Fruit fly (Drosophila melanogaster) whole organism, embryonic: ENCODE measurements around the gene CG34163.

Experiments used
- Asciz ChIP-seq: fragments of 200-800 bp; sonication (Bioruptor generic); optimal IDR thresholded peaks from 2 replicates; lab custom pipeline; 2017; ENCODE audit warnings: missing biosample characterization, mild to moderate bottlenecking, missing genetic modification characterization, missing genetic modification reagents
- Awh ChIP-seq: fragments of 200-800 bp; sonication (Bioruptor generic); IDR thresholded peaks from 2 replicates; pipeline ENCODE4, ENCODE4 v1.3.6; 2022; ENCODE audit warnings: missing biosample characterization, missing genetic modification characterization
- Bgb ChIP-seq: fragments of 200-800 bp; sonication (Bioruptor generic); IDR thresholded peaks from 2 replicates; pipeline ENCODE4 v1.3.6; 2022; ENCODE audit warnings: missing biosample characterization, missing genetic modification characterization; ENCODE audit not compliant: partially characterized antibody
- CG10959 ChIP-seq: fragments of 200-800 bp; sonication (Bioruptor generic); IDR thresholded peaks from 2 replicates; pipeline ENCODE4 v1.3.6; 2022; ENCODE audit warnings: missing biosample characterization, missing genetic modification characterization
- CG14441 ChIP-seq: fragments of 200-800 bp; sonication (Bioruptor generic); IDR thresholded peaks from 2 replicates; pipeline ENCODE4 v1.3.6; 2022; ENCODE audit warnings: missing biosample characterization, missing genetic modification characterization
- CG14667 ChIP-seq: fragments of 200-800 bp; sonication (Bioruptor generic); IDR thresholded peaks from 2 replicates; pipeline ENCODE4 v1.3.6; 2022; ENCODE audit warnings: missing biosample characterization, missing genetic modification characterization
- CG1602 ChIP-seq: fragments of 200-800 bp; sonication (Bioruptor generic); optimal IDR thresholded peaks from 3 replicates; lab custom pipeline; 2016; ENCODE audit warnings: missing biosample characterization, missing genetic modification characterization
- CG16863 ChIP-seq: fragments of 200-800 bp; sonication (Bioruptor generic); optimal IDR thresholded peaks from 3 replicates; lab custom pipeline; 2016; ENCODE audit warnings: missing biosample characterization, missing genetic modification characterization
- CG17361 ChIP-seq: fragments of 200-800 bp; sonication (Bioruptor generic); IDR thresholded peaks from 3 replicates; pipeline ENCODE4 v1.3.6; 2022; ENCODE audit warnings: missing biosample characterization, missing genetic modification characterization
- CG17568 ChIP-seq: fragments of 200-800 bp; sonication (Bioruptor generic); optimal IDR thresholded peaks from 2 replicates; lab custom pipeline; 2018; ENCODE audit warnings: missing biosample characterization, mild to moderate bottlenecking, missing genetic modification characterization, moderate library complexity
- CG3065 ChIP-seq: fragments of 200-800 bp; sonication (Bioruptor generic); optimal IDR thresholded peaks from 2 replicates; lab custom pipeline; 2016; ENCODE audit warnings: missing biosample characterization, missing genetic modification characterization
- CG32772 ChIP-seq: fragments of 200-800 bp; sonication (Bioruptor generic); IDR thresholded peaks from 2 replicates; pipeline ENCODE4 v1.3.6; 2022; ENCODE audit warnings: missing biosample characterization, missing genetic modification characterization
- CG4707 ChIP-seq: fragments of 200-800 bp; sonication (Bioruptor generic); optimal IDR thresholded peaks from 2 replicates; lab custom pipeline; 2018; ENCODE audit warnings: missing biosample characterization, mild to moderate bottlenecking, missing genetic modification characterization, moderate library complexity
- CG4820 ChIP-seq: fragments of 200-800 bp; sonication (Bioruptor generic); optimal IDR thresholded peaks from 3 replicates; lab custom pipeline; 2016; ENCODE audit warnings: missing biosample characterization, missing genetic modification characterization
- CG6854 ChIP-seq: fragments of 200-800 bp; sonication (Bioruptor generic); optimal IDR thresholded peaks from 3 replicates; lab custom pipeline; 2017; ENCODE audit warnings: missing biosample characterization, mild to moderate bottlenecking, missing genetic modification characterization
- CG7271 ChIP-seq: fragments of 200-800 bp; sonication (Bioruptor generic); optimal IDR thresholded peaks from 2 replicates; lab custom pipeline; 2018; ENCODE audit warnings: missing biosample characterization, mild to moderate bottlenecking, missing genetic modification characterization, moderate library complexity
- CG7556 ChIP-seq: fragments of 200-800 bp; sonication (Bioruptor generic); optimal IDR thresholded peaks from 2 replicates; lab custom pipeline; 2017; ENCODE audit warnings: missing biosample characterization, mild to moderate bottlenecking, missing genetic modification characterization
- CG8924 ChIP-seq: fragments of 200-800 bp; optimal IDR thresholded peaks from 3 replicates; lab custom pipeline; 2019; ENCODE audit warnings: missing biosample characterization, mild to moderate bottlenecking, missing genetic modification characterization, moderate library complexity
- CG9797 ChIP-seq: fragments of 200-800 bp; sonication (Bioruptor generic); optimal IDR thresholded peaks from 3 replicates; lab custom pipeline; 2018; ENCODE audit warnings: missing biosample characterization, mild to moderate bottlenecking, missing genetic modification characterization
- Dref ChIP-seq: fragments of 200-800 bp; sonication (Bioruptor generic); IDR thresholded peaks from 2 replicates; pipeline ENCODE4 v1.3.6; 2022; ENCODE audit warnings: missing biosample characterization, missing genetic modification characterization
- ERR ChIP-seq: fragments of 200-800 bp; sonication (Bioruptor generic); optimal IDR thresholded peaks from 2 replicates; lab custom pipeline; 2016; ENCODE audit warnings: missing biosample characterization, missing genetic modification characterization
- Fer1 ChIP-seq: fragments of 200-800 bp; sonication (Bioruptor generic); optimal IDR thresholded peaks from 2 replicates; lab custom pipeline; 2017; ENCODE audit warnings: missing biosample characterization, mild to moderate bottlenecking, missing genetic modification characterization
- HHEX ChIP-seq: fragments of 200-800 bp; sonication (Bioruptor generic); optimal IDR thresholded peaks from 3 replicates; lab custom pipeline; 2017; ENCODE audit warnings: missing biosample characterization, mild to moderate bottlenecking, missing genetic modification characterization, missing genetic modification reagents
- HmgD ChIP-seq: fragments of 200-800 bp; sonication (Bioruptor generic); optimal IDR thresholded peaks from 3 replicates; lab custom pipeline; 2016; ENCODE audit warnings: missing biosample characterization, missing genetic modification characterization
- Hmx ChIP-seq: fragments of 200-800 bp; sonication (Bioruptor generic); optimal IDR thresholded peaks from 2 replicates; lab custom pipeline; 2016; ENCODE audit warnings: missing biosample characterization, missing genetic modification characterization
- Max ChIP-seq: fragments of 200-800 bp; sonication (Bioruptor generic); optimal IDR thresholded peaks from 2 replicates; lab custom pipeline; 2016; ENCODE audit warnings: missing biosample characterization, mild to moderate bottlenecking, missing genetic modification characterization
- NC2α ChIP-seq: fragments of 200-800 bp; sonication (Bioruptor generic); optimal IDR thresholded peaks from 2 replicates; lab custom pipeline; 2016; ENCODE audit warnings: missing biosample characterization, missing genetic modification characterization
- Scr ChIP-seq: fragments of 200-800 bp; sonication (Bioruptor generic); IDR thresholded peaks from 2 replicates; pipeline ENCODE4 v1.3.6; 2022; ENCODE audit warnings: missing biosample characterization, missing genetic modification characterization; ENCODE audit not compliant: partially characterized antibody
- Ssrp ChIP-seq: fragments of 200-800 bp; sonication (Bioruptor generic); optimal IDR thresholded peaks from 2 replicates; lab custom pipeline; 2018; ENCODE audit warnings: missing biosample characterization, mild to moderate bottlenecking, missing genetic modification characterization, moderate library complexity
- ash1 ChIP-seq: fragments of 200-800 bp; sonication (Bioruptor generic); optimal IDR thresholded peaks from 2 replicates; lab custom pipeline; 2018; ENCODE audit warnings: missing biosample characterization, mild to moderate bottlenecking, missing genetic modification characterization
- bsh ChIP-seq, 2 experiments: fragments of 200-800 bp; sonication (Bioruptor generic); optimal IDR thresholded peaks; 2 replicates each; lab custom pipeline; 2017 to 2018; ENCODE audit warnings: mild to moderate bottlenecking in 2 of 2, missing biosample characterization in 2 of 2, missing genetic modification characterization in 2 of 2, moderate library complexity in 1 of 2
- chif ChIP-seq, 2 experiments: fragments of 200-800 bp; sonication (Bioruptor generic); optimal IDR thresholded peaks; 3 replicates each; lab custom pipeline; 2016; ENCODE audit warnings: missing biosample characterization in 2 of 2, missing genetic modification characterization in 2 of 2
- dmrt11E ChIP-seq: fragments of 200-800 bp; sonication (Bioruptor generic); optimal IDR thresholded peaks from 3 replicates; lab custom pipeline; 2018; ENCODE audit warnings: missing biosample characterization, mild to moderate bottlenecking, missing genetic modification characterization, moderate library complexity
- dysf ChIP-seq: fragments of 200-800 bp; sonication (Bioruptor generic); IDR thresholded peaks from 3 replicates; pipeline ENCODE4 v1.3.6; 2022; ENCODE audit warnings: missing biosample characterization, missing genetic modification characterization
- eyg ChIP-seq: fragments of 200-800 bp; sonication (Bioruptor generic); optimal IDR thresholded peaks from 3 replicates; lab custom pipeline; 2016; ENCODE audit warnings: missing biosample characterization, missing genetic modification characterization
- fd64A ChIP-seq: fragments of 200-800 bp; sonication (Bioruptor generic); optimal IDR thresholded peaks from 3 replicates; lab custom pipeline; 2018; ENCODE audit warnings: missing biosample characterization, mild to moderate bottlenecking, missing genetic modification characterization
- gem ChIP-seq: fragments of 200-800 bp; sonication (Bioruptor generic); optimal IDR thresholded peaks from 2 replicates; lab custom pipeline; 2019; ENCODE audit warnings: missing biosample characterization, mild to moderate bottlenecking, missing genetic modification characterization, moderate library complexity
- odd ChIP-seq: fragments of 200-800 bp; sonication (Bioruptor generic); optimal IDR thresholded peaks from 2 replicates; lab custom pipeline; 2017; ENCODE audit warnings: missing biosample characterization, mild to moderate bottlenecking, missing genetic modification characterization
- pan ChIP-seq, 4 experiments: fragments of >200 bp in 3 of 4; fragments of 200-800 bp in 1 of 4; sonication (Bioruptor generic) in 1 of 4; optimal IDR thresholded peaks in 3 of 4; IDR thresholded peaks in 1 of 4; 2 replicates each; pipeline versions ENCODE4 v1.3.6 to Lab custom; 2017 to 2022; ENCODE audit warnings: missing biosample characterization in 2 of 4, missing genetic modification characterization in 2 of 4, mixed read lengths in 1 of 4
- phol ChIP-seq: fragments of 200-800 bp; sonication (Bioruptor generic); optimal IDR thresholded peaks from 3 replicates; lab custom pipeline; 2018; ENCODE audit warnings: missing biosample characterization, mild to moderate bottlenecking, missing genetic modification characterization, moderate library complexity
- rib ChIP-seq: fragments of 200-800 bp; sonication (Bioruptor generic); IDR thresholded peaks from 2 replicates; pipeline ENCODE4 v1.3.6; 2022; ENCODE audit warnings: missing biosample characterization, missing genetic modification characterization
- ro ChIP-seq: fragments of 200-800 bp; sonication (Bioruptor generic); IDR thresholded peaks from 2 replicates; pipeline ENCODE4 v1.3.6; 2022; ENCODE audit warnings: missing biosample characterization, missing genetic modification characterization
- row ChIP-seq: fragments of 200-800 bp; sonication (Bioruptor generic); IDR thresholded peaks from 3 replicates; pipeline ENCODE4 v1.3.6; 2022; ENCODE audit warnings: missing biosample characterization, missing genetic modification characterization
- sens ChIP-seq: fragments of 200-800 bp; sonication (Bioruptor generic); peaks from one replicate; lab custom pipeline; 2016; ENCODE audit warnings: missing biosample characterization, missing genetic modification characterization
- sim ChIP-seq: fragments of 200-800 bp; sonication (Bioruptor generic); IDR thresholded peaks from 2 replicates; pipeline ENCODE4 v1.3.6; 2022; ENCODE audit warnings: missing biosample characterization, missing genetic modification characterization
- tio ChIP-seq: fragments of 200-800 bp; sonication (Bioruptor generic); optimal IDR thresholded peaks from 2 replicates; lab custom pipeline; 2017; ENCODE audit warnings: missing biosample characterization, missing genetic modification characterization, inconsistent platforms
- unpg ChIP-seq: fragments of 200-800 bp; sonication (Bioruptor generic); optimal IDR thresholded peaks from 3 replicates; lab custom pipeline; 2018; ENCODE audit warnings: missing biosample characterization, mild to moderate bottlenecking, missing genetic modification characterization, moderate library complexity
- usp ChIP-seq: fragments of >200 bp; optimal IDR thresholded peaks from 2 replicates; lab custom pipeline; 2017; ENCODE audit warnings: missing biosample characterization, missing genetic modification characterization
- vnd ChIP-seq: fragments of 200-800 bp; sonication (Bioruptor generic); IDR thresholded peaks from 3 replicates; pipeline ENCODE4 v1.3.6; 2022; ENCODE audit warnings: missing biosample characterization, missing genetic modification characterization; ENCODE audit not compliant: partially characterized antibody
- wor ChIP-seq: fragments of 200-800 bp; sonication (Bioruptor generic); IDR thresholded peaks from 2 replicates; pipeline ENCODE4 v1.3.6; 2022; ENCODE audit warnings: missing biosample characterization, missing genetic modification characterization
- zf30C ChIP-seq: fragments of 200-800 bp; sonication (Bioruptor generic); optimal IDR thresholded peaks from 3 replicates; lab custom pipeline; 2018; ENCODE audit warnings: missing biosample characterization, mild to moderate bottlenecking, missing genetic modification characterization

Gene CG34163

DNA sequence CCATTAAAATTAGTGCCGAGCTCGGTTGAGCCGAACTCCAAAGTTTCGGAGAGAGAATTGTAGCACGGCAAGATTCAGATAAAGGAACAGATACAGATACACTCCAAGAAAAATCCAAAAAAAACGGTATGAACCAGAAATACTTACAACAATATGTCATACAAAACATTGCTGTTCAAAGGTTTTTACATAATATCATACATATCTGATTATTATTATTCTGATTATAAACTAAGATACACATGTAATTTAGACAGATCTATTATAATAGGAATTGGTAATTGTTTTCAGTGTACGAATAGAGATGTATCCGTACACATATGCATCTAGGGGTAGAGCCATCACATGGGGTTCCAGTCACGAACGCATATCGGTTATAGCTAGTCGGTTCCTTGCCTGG, 8.0 kb upstream of the CG34163 start (continued):
- no peak for TF ChIP-seq HHEX
- peak; percentile 4 for TF ChIP-seq CG7556 (GFP tag; lab: Kevin White, UChicago)
- TF ChIP-seq Max (GFP tag; lab: Kevin White, UChicago), result no peak
- no peak for TF ChIP-seq CG4707
- peak; percentile 62 for TF ChIP-seq gem (tag; lab: Kevin White, UChicago)
- TF ChIP-seq CG32772, result no peak
- TF ChIP-seq usp (GFP tag; lab: Kevin White, UChicago), result no peak
- TF ChIP-seq rib (GFP tag; lab: Robert Waterston, UW), result no peak
- TF ChIP-seq Hmx, result no peak
- TF ChIP-seq odd (GFP tag; lab: Kevin White, UChicago), result no peak
- TF ChIP-seq zf30C (GFP tag; lab: Kevin White, UChicago), result peak; percentile 15
- TF ChIP-seq HmgD (GFP tag; lab: Kevin White, UChicago), result no peak
- no peak for TF ChIP-seq ash1
- peak; percentile 8 for TF ChIP-seq Ssrp (tag; lab: Kevin White, UChicago)
- TF ChIP-seq CG17568 (GFP tag; lab: Kevin White, UChicago), result no peak
- no peak for TF ChIP-seq Asciz (GFP tag; lab: Kevin White, UChicago)
- no peak for TF ChIP-seq Bgb
- TF ChIP-seq fd64A (GFP tag; lab: Kevin White, UChicago), result no peak
- TF ChIP-seq sim (GFP tag; lab: Robert Waterston, UW), result no peak
- no peak for TF ChIP-seq dysf (GFP tag; lab: Robert Waterston, UW)
- TF ChIP-seq CG6854 (GFP tag; lab: Kevin White, UChicago), result no peak
- no peak for TF ChIP-seq pan (optimal IDR thresholded peaks at IDR 0.05; lab: Kevin White, UChicago)
- TF ChIP-seq pan (GFP tag; optimal IDR thresholded peaks at IDR 0.05 in 1 of 2, IDR thresholded peaks at IDR 0.05 in 1 of 2), result no peak
- TF ChIP-seq NC2α (GFP tag; lab: Kevin White, UChicago), result no peak
- no peak for TF ChIP-seq vnd (GFP tag; lab: Robert Waterston, UW)
- peak; percentile 56 for TF ChIP-seq dmrt11E (tag; lab: Kevin White, UChicago)
- peak; percentile 46 for TF ChIP-seq unpg (GFP tag; lab: Kevin White, UChicago)
- TF ChIP-seq ro, result no peak
- no peak for TF ChIP-seq ERR (GFP tag; lab: Kevin White, UChicago)
- no peak for TF ChIP-seq tio (GFP tag; lab: Kevin White, UChicago)
- TF ChIP-seq Scr (GFP tag; lab: Robert Waterston, UW), result no peak
- TF ChIP-seq CG17361 (GFP tag; lab: Robert Waterston, UW), result peak; percentile 22; the same call in 1 of the 3 replicates
- TF ChIP-seq CG14667 (GFP tag; lab: Robert Waterston, UW), result no peak
- TF ChIP-seq CG10959 (GFP tag; lab: Robert Waterston, UW), result no peak
- peak; percentile 36; the same call in 1 of the 3 replicates for TF ChIP-seq row
- TF ChIP-seq bsh (GFP tag; optimal IDR thresholded peaks at IDR 0.05; lab: Kevin White, UChicago), result peak in 1 of 2 experiments; percentile 28
- no peak for TF ChIP-seq Awh (GFP tag; lab: Robert Waterston, UW)
- no peak for TF ChIP-seq CG4820 (GFP tag; lab: Kevin White, UChicago)
- no peak for TF ChIP-seq wor (GFP tag; lab: Robert Waterston, UW)
- TF ChIP-seq CG7271 (tag; lab: Kevin White, UChicago), result no peak
- TF ChIP-seq phol (tag; lab: Kevin White, UChicago), result peak; percentile 28
- TF ChIP-seq CG14441, result no peak
- TF ChIP-seq Fer1 (GFP tag; lab: Kevin White, UChicago), result no peak
- peak; percentile 3 for TF ChIP-seq CG8924
- no peak for TF ChIP-seq Dref (GFP tag; lab: Robert Waterston, UW)
- no peak for TF ChIP-seq CG1602
- no peak for TF ChIP-seq CG3065 (GFP tag; lab: Kevin White, UChicago)
- TF ChIP-seq sens, result peak; percentile 15
- no peak for TF ChIP-seq chif (GFP tag; optimal IDR thresholded peaks at IDR 0.05; lab: Kevin White, UChicago)
- no peak for TF ChIP-seq eyg
- no peak for TF ChIP-seq CG16863 (GFP tag; lab: Kevin White, UChicago)
- TF ChIP-seq CG9797 (GFP tag; lab: Kevin White, UChicago), result no peak
